Worm (Caenorhabditis elegans): ENCODE data around the gene pola-1.

pola-1 gene

DNA sequence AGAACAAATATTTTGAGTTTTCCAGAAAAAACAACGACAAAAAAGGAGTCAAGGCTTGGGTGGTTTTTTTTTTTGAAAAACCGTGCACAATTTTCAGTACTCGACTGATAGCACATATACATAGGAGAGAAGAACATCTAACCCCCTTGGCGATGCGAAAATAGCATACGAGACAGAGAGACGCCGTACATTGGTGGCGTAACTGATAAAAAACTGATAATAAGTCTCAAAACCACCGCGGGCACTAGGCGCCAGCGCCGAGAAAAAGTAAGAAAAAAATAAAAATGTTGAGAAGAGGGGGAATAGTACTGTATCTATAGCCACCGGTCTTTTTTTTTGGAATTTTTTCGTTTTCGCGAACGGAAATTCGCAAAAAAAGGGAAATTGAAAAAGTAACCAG is 53.3 kb downstream of the pola-1 start:
- TF ChIP-seq T22C8.4 (GFP tag; IDR thresholded peaks at IDR 0.05) (no peak), ztf-23 (GFP tag; IDR thresholded peaks at IDR 0.05) (no peak), klf-2 (GFP tag; conservative IDR thresholded peaks at IDR 0.05) (no peak), ztf-29 (GFP tag; IDR thresholded peaks at IDR 0.05) (no peak), ref-1 (GFP tag; conservative IDR thresholded peaks at IDR 0.05) (no peak), tab-1 (GFP tag; IDR thresholded peaks at IDR 0.05) (no peak), cog-1 (tag; optimal IDR thresholded peaks at IDR 0.05) (no peak), med-1 (GFP tag; optimal IDR thresholded peaks at IDR 0.05; ENCODE audit: insufficient read depth) (no peak), flt-1 (GFP tag; IDR thresholded peaks at IDR 0.05) (no peak)

DNA sequence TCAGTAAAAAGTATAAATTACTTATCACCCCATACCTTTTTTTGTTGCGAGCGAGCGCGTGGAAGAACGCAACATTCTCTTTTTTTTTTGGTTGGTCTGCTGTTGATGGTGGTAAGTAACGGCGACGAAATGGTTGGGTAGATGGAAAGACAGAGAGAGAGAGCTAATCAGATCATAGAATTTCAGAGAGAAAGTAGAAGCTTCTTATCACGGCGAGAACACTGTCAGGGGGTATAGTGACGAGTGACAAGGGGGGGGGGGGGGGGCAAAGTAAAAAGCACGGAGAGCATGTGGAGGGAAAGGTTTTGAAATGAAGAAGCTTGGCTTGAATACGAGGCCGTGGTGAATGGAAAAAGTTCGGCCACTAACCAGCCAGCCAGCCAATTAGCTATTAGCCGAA is 55.1 kb downstream of the pola-1 start:
- TF ChIP-seq ref-1 (GFP tag; conservative IDR thresholded peaks at IDR 0.05) (no peak), ztf-29 (GFP tag; IDR thresholded peaks at IDR 0.05) (no peak), flt-1 (GFP tag; IDR thresholded peaks at IDR 0.05) (no peak), klf-2 (GFP tag; conservative IDR thresholded peaks at IDR 0.05) (no peak), med-1 (GFP tag; optimal IDR thresholded peaks at IDR 0.05; ENCODE audit: insufficient read depth) (no peak), T22C8.4 (GFP tag; IDR thresholded peaks at IDR 0.05) (no peak), tab-1 (GFP tag; IDR thresholded peaks at IDR 0.05) (no peak), ztf-23 (GFP tag; IDR thresholded peaks at IDR 0.05) (no peak), cog-1 (tag; optimal IDR thresholded peaks at IDR 0.05) (no peak)

DNA sequence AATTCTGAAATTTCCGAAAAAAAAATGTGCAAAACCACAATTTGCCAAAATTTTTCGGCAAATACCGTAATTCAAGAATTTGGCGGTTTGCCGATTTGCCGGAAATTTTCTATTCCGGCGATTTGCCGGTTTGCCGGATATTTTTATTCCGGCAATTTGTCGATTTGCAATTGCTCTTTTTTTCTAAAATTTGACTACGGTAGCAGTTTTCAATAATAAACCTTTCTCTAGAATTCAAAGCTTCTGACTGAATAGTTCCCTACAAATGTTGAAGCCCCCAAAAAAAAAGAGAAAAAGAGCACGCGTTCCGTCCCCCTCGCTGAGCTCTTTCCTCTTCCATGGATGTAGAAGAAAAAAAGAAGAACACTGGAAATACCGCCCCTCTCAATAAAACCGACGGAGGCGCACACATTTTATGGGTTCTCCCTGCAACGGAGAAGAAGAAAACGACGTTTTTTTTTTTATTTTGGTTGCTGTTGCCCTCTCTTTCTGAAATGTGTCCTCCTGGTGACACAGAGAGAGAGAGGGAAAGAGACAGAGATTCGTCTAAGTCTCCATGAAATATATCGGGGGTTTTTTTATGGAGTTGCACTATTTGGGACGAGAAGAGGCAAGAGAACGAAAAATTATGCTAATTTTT is 58.8 kb downstream of the pola-1 start:
- no peak for TF ChIP-seq med-1 (GFP tag; optimal IDR thresholded peaks at IDR 0.05; ENCODE audit: insufficient read depth)
- no peak for TF ChIP-seq flt-1 (GFP tag; IDR thresholded peaks at IDR 0.05)

DNA sequence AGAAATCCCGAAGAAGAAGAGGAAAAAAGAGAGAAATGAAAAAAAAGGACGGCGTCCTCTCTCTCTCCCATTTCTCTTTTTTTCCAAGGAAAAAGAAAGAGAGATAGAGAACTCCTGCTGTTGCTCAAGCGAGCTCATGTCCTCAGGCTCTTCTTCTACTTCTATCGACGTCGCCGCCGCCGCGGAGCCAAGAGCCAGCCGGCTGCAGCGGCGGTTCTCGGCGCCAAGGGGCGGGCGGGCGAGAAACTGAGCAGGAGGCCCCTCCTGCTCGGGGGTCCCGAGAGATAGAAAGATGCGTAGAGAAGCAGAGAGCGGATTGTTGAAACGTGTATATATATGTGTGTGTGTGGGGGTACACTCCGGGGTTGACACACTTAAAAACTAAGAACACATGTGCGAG is 60.7 kb downstream of the pola-1 start:
- TF ChIP-seq ref-1 (GFP tag; conservative IDR thresholded peaks at IDR 0.05) = no peak
- TF ChIP-seq cog-1 (tag; optimal IDR thresholded peaks at IDR 0.05) = no peak
- TF ChIP-seq ztf-23 (GFP tag; IDR thresholded peaks at IDR 0.05) = no peak
- no peak for TF ChIP-seq ztf-29 (GFP tag; IDR thresholded peaks at IDR 0.05)
- no peak for TF ChIP-seq med-1 (GFP tag; optimal IDR thresholded peaks at IDR 0.05; ENCODE audit: insufficient read depth)
- no peak for TF ChIP-seq flt-1 (GFP tag; IDR thresholded peaks at IDR 0.05)
- TF ChIP-seq klf-2 (GFP tag; conservative IDR thresholded peaks at IDR 0.05) = no peak
